Worm (Caenorhabditis elegans) whole organism, L4 larva: ENCODE data around the gene F26F2.5.

Experiments
- ama-1 ChIP-seq: fragments of 150-350 bp; optimal IDR thresholded peaks from 2 replicates; lab custom pipeline; 2014; ENCODE audit warnings: inconsistent platforms, mixed read lengths
- ces-1 ChIP-seq: fragments of 150-350 bp; sonication (generic microtip); optimal IDR thresholded peaks from 4 replicates; lab custom pipeline; 2014; ENCODE audit warnings: missing biosample characterization, missing genetic modification reagents, missing genetic modification characterization
- daf-12 ChIP-seq: fragments of 150-350 bp; optimal IDR thresholded peaks from 2 replicates; lab custom pipeline; 2014; ENCODE audit warnings: missing biosample characterization, missing genetic modification reagents, missing genetic modification characterization
- duxl-1 ChIP-seq: sonication (generic microtip); optimal IDR thresholded peaks from 2 replicates; lab custom pipeline; 2016; ENCODE audit warnings: mild to moderate bottlenecking, missing genetic modification characterization, moderate library complexity, missing compliant biosample characterization; ENCODE audit not compliant: poor library complexity
- fkh-10 ChIP-seq: fragments of 150-350 bp; optimal IDR thresholded peaks from 2 replicates; lab custom pipeline; 2014; ENCODE audit warnings: missing biosample characterization, missing genetic modification reagents, missing genetic modification characterization
- fos-1 ChIP-seq: fragments of 150-350 bp; optimal IDR thresholded peaks from 2 replicates; lab custom pipeline; 2014; ENCODE audit warnings: missing biosample characterization, missing genetic modification characterization
- jun-1 ChIP-seq: fragments of 150-350 bp; optimal IDR thresholded peaks from 2 replicates; lab custom pipeline; 2014; ENCODE audit warnings: missing biosample characterization, missing genetic modification reagents, missing genetic modification characterization
- lin-29 ChIP-seq: fragments of 200-800 bp; sonication (Bioruptor generic); IDR thresholded peaks from 2 replicates; pipeline ENCODE4 v1.3.6; 2022; ENCODE audit warnings: missing genetic modification reagents, missing genetic modification characterization, missing compliant biosample characterization
- lin-39 ChIP-seq: fragments of 150-350 bp; optimal IDR thresholded peaks from 2 replicates; lab custom pipeline; 2014; ENCODE audit warnings: missing biosample characterization, missing genetic modification reagents, missing genetic modification characterization
- nhr-41 ChIP-seq: fragments of 200-800 bp; sonication (Bioruptor generic); IDR thresholded peaks from 2 replicates; pipeline ENCODE4 v1.3.6; 2022; ENCODE audit warnings: missing genetic modification reagents, missing genetic modification characterization, missing compliant biosample characterization
- pha-4 ChIP-seq, 2 experiments: fragments of 150-350 bp in 1 of 2; fragments of 200-800 bp in 1 of 2; sonication (Bioruptor generic) in 1 of 2; IDR thresholded peaks in 1 of 2; optimal IDR thresholded peaks in 1 of 2; 2 replicates each; pipeline versions ENCODE4 v1.3.6 to Lab custom; 2014 to 2022; ENCODE audit warnings: missing genetic modification characterization in 2 of 2, missing genetic modification reagents in 2 of 2, missing biosample characterization in 1 of 2, missing compliant biosample characterization in 1 of 2
- rbr-2 ChIP-seq: sonication (generic microtip); optimal IDR thresholded peaks from 2 replicates; lab custom pipeline; 2016; ENCODE audit warnings: missing genotype, missing genetic modification characterization, missing compliant biosample characterization
- ztf-11 ChIP-seq: fragments of 150-350 bp; optimal IDR thresholded peaks from 2 replicates; lab custom pipeline; 2014; ENCODE audit warnings: missing biosample characterization, missing genetic modification characterization

- no peak for TF ChIP-seq fos-1 (tag; lab: Kevin White, UChicago)
- no peak for TF ChIP-seq nhr-41
- no peak for TF ChIP-seq lin-29 (GFP tag; lab: Robert Waterston, UW)
- no peak for TF ChIP-seq fkh-10 (GFP tag; lab: Kevin White, UChicago)
- no peak for TF ChIP-seq pha-4 (GFP tag; IDR thresholded peaks at IDR 0.05; lab: Robert Waterston, UW)
- no peak for TF ChIP-seq pha-4 (tag; optimal IDR thresholded peaks at IDR 0.05; lab: Kevin White, UChicago)
- TF ChIP-seq jun-1 (tag; lab: Kevin White, UChicago): no peak
- no peak for TF ChIP-seq lin-39 (tag; lab: Kevin White, UChicago)
- no peak for TF ChIP-seq duxl-1 (tag; lab: Kevin White, UChicago)
- TF ChIP-seq ztf-11: no peak
- TF ChIP-seq daf-12 (tag; lab: Kevin White, UChicago): no peak
- no peak for TF ChIP-seq ces-1
- no peak for TF ChIP-seq rbr-2 (tag; lab: Kevin White, UChicago)
- no peak for TF ChIP-seq ama-1 (lab: Kevin White, UChicago)
Observed at ce11 chrV:20603014-20603413, 29.5 kb downstream of the F26F2.5 start, which contains the start of gene ttr-11.
